Fruit fly (Drosophila melanogaster) whole organism, embryonic: ENCODE results near the gene Hel25E.

Experiments
- Bgb ChIP-seq: fragments of 200-800 bp; sonication (Bioruptor generic); IDR thresholded peaks from 2 replicates; pipeline ENCODE4 v1.3.6; 2022; ENCODE audit warnings: missing biosample characterization, missing genetic modification characterization; ENCODE audit not compliant: partially characterized antibody
- CG10267 ChIP-seq: fragments of 200-800 bp; sonication (Bioruptor generic); optimal IDR thresholded peaks from 2 replicates; lab custom pipeline; 2018; ENCODE audit warnings: missing biosample characterization, mild to moderate bottlenecking, missing genetic modification characterization, moderate library complexity
- CG11398 ChIP-seq: fragments of 200-800 bp; sonication (Bioruptor generic); optimal IDR thresholded peaks from 2 replicates; lab custom pipeline; 2016; ENCODE audit warnings: missing biosample characterization, missing genetic modification characterization
- CG11695 ChIP-seq: fragments of 200-800 bp; sonication (Bioruptor generic); IDR thresholded peaks from 3 replicates; pipeline ENCODE4 v1.3.6; 2022; ENCODE audit warnings: missing biosample characterization, missing genetic modification characterization
- CG12391 ChIP-seq: fragments of 200-800 bp; sonication (Bioruptor generic); optimal IDR thresholded peaks from 3 replicates; lab custom pipeline; 2018; ENCODE audit warnings: missing biosample characterization, mild to moderate bottlenecking, missing genetic modification characterization, moderate library complexity
- CG12769 ChIP-seq: fragments of 200-800 bp; sonication (Bioruptor generic); optimal IDR thresholded peaks from 2 replicates; lab custom pipeline; 2019; ENCODE audit warnings: missing biosample characterization, mild to moderate bottlenecking, missing genetic modification characterization, moderate library complexity
- CG12942 ChIP-seq: fragments of 200-800 bp; sonication (Bioruptor generic); optimal IDR thresholded peaks from 3 replicates; lab custom pipeline; 2016; ENCODE audit warnings: missing biosample characterization, missing genetic modification characterization
- CG13287 ChIP-seq: fragments of 200-800 bp; sonication (Bioruptor generic); IDR thresholded peaks from 2 replicates; pipeline ENCODE4 v1.3.6; 2022; ENCODE audit warnings: missing biosample characterization, missing genetic modification characterization; ENCODE audit not compliant: partially characterized antibody
- CG14860 ChIP-seq: fragments of 200-800 bp; sonication (Bioruptor generic); IDR thresholded peaks from 3 replicates; pipeline ENCODE4 v1.3.6; 2022; ENCODE audit warnings: missing biosample characterization, missing genetic modification characterization; ENCODE audit not compliant: partially characterized antibody
- CG15514 ChIP-seq: fragments of 200-800 bp; sonication (Bioruptor generic); optimal IDR thresholded peaks from 3 replicates; lab custom pipeline; 2017; ENCODE audit warnings: missing biosample characterization, missing genetic modification characterization, mild to moderate bottlenecking, moderate library complexity, missing genetic modification reagents
- CG18619 ChIP-seq: fragments of 200-800 bp; sonication (Bioruptor generic); optimal IDR thresholded peaks from 3 replicates; lab custom pipeline; 2017; ENCODE audit warnings: missing biosample characterization, mild to moderate bottlenecking, missing genetic modification characterization
- CG2120 ChIP-seq: fragments of 200-800 bp; sonication (Bioruptor generic); optimal IDR thresholded peaks from 3 replicates; lab custom pipeline; 2016; ENCODE audit warnings: missing biosample characterization, missing genetic modification characterization
- CG2129 ChIP-seq: fragments of 200-800 bp; sonication (Bioruptor generic); IDR thresholded peaks from 2 replicates; pipeline ENCODE4 v1.3.6; 2022; ENCODE audit warnings: missing biosample characterization, missing genetic modification characterization; ENCODE audit not compliant: partially characterized antibody
- CG3838 ChIP-seq: fragments of 200-800 bp; sonication (Bioruptor generic); optimal IDR thresholded peaks from 3 replicates; lab custom pipeline; 2016; ENCODE audit warnings: missing biosample characterization, missing genetic modification characterization
- CG42726 ChIP-seq: fragments of 200-800 bp; sonication (Bioruptor generic); IDR thresholded peaks from 2 replicates; pipeline ENCODE4 v1.3.6; 2022; ENCODE audit warnings: missing biosample characterization, missing genetic modification characterization; ENCODE audit not compliant: partially characterized antibody
- CG6654 ChIP-seq: fragments of 200-800 bp; sonication (Bioruptor generic); optimal IDR thresholded peaks from 2 replicates; lab custom pipeline; 2017; ENCODE audit warnings: missing biosample characterization, mild to moderate bottlenecking, missing genetic modification characterization
- CG7963 ChIP-seq: fragments of 200-800 bp; sonication (Bioruptor generic); IDR thresholded peaks from 3 replicates; pipeline ENCODE4 v1.3.6; 2022; ENCODE audit warnings: missing biosample characterization, missing genetic modification characterization; ENCODE audit not compliant: partially characterized antibody
- CG7987 ChIP-seq: fragments of 200-800 bp; sonication (Bioruptor generic); optimal IDR thresholded peaks from 2 replicates; lab custom pipeline; 2018; ENCODE audit warnings: missing biosample characterization, mild to moderate bottlenecking, missing genetic modification characterization, moderate library complexity
- CG8089 ChIP-seq: fragments of 200-800 bp; sonication (Bioruptor generic); optimal IDR thresholded peaks from 3 replicates; lab custom pipeline; 2016; ENCODE audit warnings: missing biosample characterization, missing genetic modification characterization
- CG8478 ChIP-seq: fragments of >200 bp; optimal IDR thresholded peaks from 2 replicates; lab custom pipeline; 2018
- Dbx ChIP-seq: fragments of 200-800 bp; sonication (Bioruptor generic); IDR thresholded peaks from 3 replicates; pipeline ENCODE4 v1.3.6; 2022; ENCODE audit warnings: missing biosample characterization, missing genetic modification characterization
- Dp ChIP-seq: fragments of 200-800 bp; sonication (Bioruptor generic); optimal IDR thresholded peaks from 2 replicates; lab custom pipeline; 2018; ENCODE audit warnings: missing biosample characterization, mild to moderate bottlenecking, missing genetic modification characterization, moderate library complexity
- Ets97D ChIP-seq: fragments of 200-800 bp; sonication (Bioruptor generic); optimal IDR thresholded peaks from 3 replicates; lab custom pipeline; 2016; ENCODE audit warnings: missing biosample characterization, missing genetic modification characterization
- Fer1 ChIP-seq: fragments of 200-800 bp; sonication (Bioruptor generic); optimal IDR thresholded peaks from 2 replicates; lab custom pipeline; 2017; ENCODE audit warnings: missing biosample characterization, mild to moderate bottlenecking, missing genetic modification characterization
- Hr39 ChIP-seq: fragments of >200 bp; optimal IDR thresholded peaks from 2 replicates; lab custom pipeline; 2017
- MTF-1 ChIP-seq: fragments of 200-800 bp; sonication (Bioruptor generic); optimal IDR thresholded peaks from 2 replicates; lab custom pipeline; 2018; ENCODE audit warnings: missing biosample characterization, mild to moderate bottlenecking, missing genetic modification characterization, borderline replicate concordance
- Sin3A ChIP-seq: fragments of >200 bp; optimal IDR thresholded peaks from 2 replicates; lab custom pipeline; 2018
- Sox100B ChIP-seq: fragments of 200-800 bp; sonication (Bioruptor generic); optimal IDR thresholded peaks from 3 replicates; lab custom pipeline; 2018; ENCODE audit warnings: missing biosample characterization, mild to moderate bottlenecking, missing genetic modification characterization
- Ssrp ChIP-seq: fragments of 200-800 bp; sonication (Bioruptor generic); optimal IDR thresholded peaks from 2 replicates; lab custom pipeline; 2018; ENCODE audit warnings: missing biosample characterization, mild to moderate bottlenecking, missing genetic modification characterization, moderate library complexity
- Xrp1 ChIP-seq: fragments of 200-800 bp; sonication (Bioruptor generic); IDR thresholded peaks from 2 replicates; pipeline ENCODE4 v1.3.6; 2022; ENCODE audit warnings: missing biosample characterization, missing genetic modification characterization
- YL-1 ChIP-seq: fragments of 200-800 bp; sonication (Bioruptor generic); optimal IDR thresholded peaks from 3 replicates; lab custom pipeline; 2017; ENCODE audit warnings: missing biosample characterization, mild to moderate bottlenecking, missing genetic modification characterization
- cwo ChIP-seq: fragments of 200-800 bp; sonication (Bioruptor generic); optimal IDR thresholded peaks from 3 replicates; lab custom pipeline; 2017; ENCODE audit warnings: missing biosample characterization, missing genetic modification characterization, mild to moderate bottlenecking, moderate library complexity, missing genetic modification reagents
- ftz-f1 ChIP-seq: fragments of 200-800 bp; sonication (Bioruptor generic); optimal IDR thresholded peaks from 2 replicates; lab custom pipeline; 2016; ENCODE audit warnings: missing biosample characterization, missing genetic modification characterization
- gce ChIP-seq: fragments of 200-800 bp; sonication (Bioruptor generic); IDR thresholded peaks from 3 replicates; pipeline ENCODE4 v1.3.6; 2022; ENCODE audit warnings: missing biosample characterization, missing genetic modification characterization
- klu ChIP-seq: fragments of 200-800 bp; sonication (Bioruptor generic); IDR thresholded peaks from 2 replicates; pipeline ENCODE4 v1.3.6; 2022; ENCODE audit warnings: missing biosample characterization, missing genetic modification characterization
- knrl ChIP-seq: fragments of 200-800 bp; sonication (Bioruptor generic); IDR thresholded peaks from 3 replicates; pipeline ENCODE4 v1.3.6; 2022; ENCODE audit warnings: missing biosample characterization, missing genetic modification characterization; ENCODE audit not compliant: partially characterized antibody
- otp ChIP-seq: fragments of 200-800 bp; sonication (Bioruptor generic); IDR thresholded peaks from 3 replicates; pipeline ENCODE4, ENCODE4 v1.3.6; 2022; ENCODE audit warnings: missing biosample characterization, missing genetic modification characterization
- peb ChIP-seq: fragments of 200-800 bp; sonication (Bioruptor generic); IDR thresholded peaks from 2 replicates; pipeline ENCODE4 v1.3.6; 2022; ENCODE audit warnings: missing biosample characterization, missing genetic modification characterization
- pnt ChIP-seq: fragments of 200-800 bp; sonication (Bioruptor generic); optimal IDR thresholded peaks from 3 replicates; lab custom pipeline; 2016; ENCODE audit warnings: missing biosample characterization, missing genetic modification characterization
- sd ChIP-seq: fragments of 200-800 bp; sonication (Bioruptor generic); optimal IDR thresholded peaks from 3 replicates; lab custom pipeline; 2018; ENCODE audit warnings: missing biosample characterization, mild to moderate bottlenecking, missing genetic modification characterization, moderate library complexity
- seq ChIP-seq: fragments of 200-800 bp; sonication (Bioruptor generic); IDR thresholded peaks from 2 replicates; pipeline ENCODE4 v1.3.6; 2022; ENCODE audit warnings: missing biosample characterization, missing genetic modification characterization
- sima ChIP-seq: fragments of 200-800 bp; sonication (Bioruptor generic); optimal IDR thresholded peaks from 2 replicates; lab custom pipeline; 2016; ENCODE audit warnings: missing biosample characterization, missing genetic modification characterization
- sisA ChIP-seq: fragments of 200-800 bp; sonication (Bioruptor generic); IDR thresholded peaks from 2 replicates; pipeline ENCODE4 v1.3.6; 2022; ENCODE audit warnings: missing biosample characterization, missing genetic modification characterization
- slp2 ChIP-seq: fragments of 200-800 bp; sonication (Bioruptor generic); optimal IDR thresholded peaks from 2 replicates; lab custom pipeline; 2016; ENCODE audit warnings: missing biosample characterization, missing genetic modification characterization
- sqz ChIP-seq: fragments of 200-800 bp; sonication (Bioruptor generic); optimal IDR thresholded peaks from 3 replicates; lab custom pipeline; 2018; ENCODE audit warnings: missing biosample characterization, mild to moderate bottlenecking, missing genetic modification characterization
- sr ChIP-seq: fragments of 200-800 bp; sonication (Bioruptor generic); IDR thresholded peaks from 3 replicates; pipeline ENCODE4 v1.3.6; 2022; ENCODE audit warnings: missing biosample characterization, missing genetic modification characterization
- ssp ChIP-seq: fragments of 200-800 bp; sonication (Bioruptor generic); IDR thresholded peaks from 2 replicates; pipeline ENCODE4 v1.3.6; 2022; ENCODE audit warnings: missing biosample characterization, missing genetic modification characterization
- unc-4 ChIP-seq: fragments of 200-800 bp; sonication (Bioruptor generic); IDR thresholded peaks from 2 replicates; pipeline ENCODE4 v1.3.6; 2022; ENCODE audit warnings: missing biosample characterization, missing genetic modification characterization; ENCODE audit not compliant: partially characterized antibody
- zen ChIP-seq: fragments of 200-800 bp; sonication (Bioruptor generic); optimal IDR thresholded peaks from 3 replicates; lab custom pipeline; 2018; ENCODE audit warnings: missing biosample characterization, mild to moderate bottlenecking, missing genetic modification characterization, moderate library complexity

The Hel25E gene

dm6 chr2L:5542944-5543515 is 916 bp upstream of the Hel25E start (continued):
- TF ChIP-seq ftz-f1 (GFP tag; lab: Kevin White, UChicago) (peak; percentile 37), Ssrp (tag; lab: Kevin White, UChicago) (no peak), CG12942 (GFP tag; lab: Kevin White, UChicago) (peak; percentile 40), pnt (peak; percentile 9), klu (GFP tag; lab: Robert Waterston, UW) (no peak), MTF-1 (no peak), CG7987 (GFP tag; lab: Kevin White, UChicago) (peak; percentile 42), peb (GFP tag; lab: Robert Waterston, UW) (no peak; the same call in 1 of the 2 replicates), CG12391 (tag; lab: Kevin White, UChicago) (peak; percentile 53), cwo (peak; percentile 86), CG2120 (GFP tag; lab: Kevin White, UChicago) (peak; percentile 76), CG18619 (GFP tag; lab: Kevin White, UChicago) (peak; percentile 31), CG3838 (GFP tag; lab: Kevin White, UChicago) (no peak), unc-4 (GFP tag; lab: Robert Waterston, UW) (no peak), CG11695 (peak; percentile 70), CG10267 (tag; lab: Kevin White, UChicago) (no peak), Sox100B (no peak), CG6654 (GFP tag; lab: Kevin White, UChicago) (no peak), seq (GFP tag; lab: Robert Waterston, UW) (0 out of 2 replicates have a peak, but pooled peaks have one; percentile 46), CG2129 (GFP tag; lab: Robert Waterston, UW) (no peak), zen (tag; lab: Kevin White, UChicago) (no peak), slp2 (GFP tag; lab: Kevin White, UChicago) (peak; percentile 21), sd (tag; lab: Kevin White, UChicago) (peak; percentile 99), CG12769 (tag; lab: Kevin White, UChicago) (no peak), Ets97D (GFP tag; lab: Kevin White, UChicago) (no peak), CG42726 (GFP tag; lab: Robert Waterston, UW) (peak; percentile 54; the same call in 1 of the 2 replicates), CG15514 (peak; percentile 36), ssp (GFP tag; lab: Robert Waterston, UW) (peak; percentile 52; the same call in 1 of the 2 replicates), CG14860 (GFP tag; lab: Robert Waterston, UW) (no peak), otp (GFP tag; lab: Robert Waterston, UW) (0 out of 3 replicates have a peak, but pooled peaks have one; percentile 18), YL-1 (GFP tag; lab: Kevin White, UChicago) (no peak), Dbx (GFP tag; lab: Robert Waterston, UW) (no peak), CG8089 (GFP tag; lab: Kevin White, UChicago) (peak; percentile 21), knrl (GFP tag; lab: Robert Waterston, UW) (no peak), Xrp1 (peak; percentile 61; the same call in 1 of the 2 replicates), gce (peak; percentile 36; the same call in 1 of the 3 replicates), CG8478 (no peak), Dp (GFP tag; lab: Kevin White, UChicago) (no peak), sisA (peak; percentile 54; the same call in 1 of the 2 replicates), Bgb (GFP tag; lab: Robert Waterston, UW) (peak; percentile 24), Sin3A (lab: Kevin White, UChicago) (no peak), Fer1 (peak; percentile 68), CG11398 (GFP tag; lab: Kevin White, UChicago) (peak; percentile 29), Hr39 (lab: Kevin White, UChicago) (peak; percentile 68), sima (GFP tag; lab: Kevin White, UChicago) (no peak), CG7963 (GFP tag; lab: Robert Waterston, UW) (no peak), CG13287 (GFP tag; lab: Robert Waterston, UW) (0 out of 2 replicates have a peak, but pooled peaks have one; percentile 5), sr (0 out of 3 replicates have a peak, but pooled peaks have one; percentile 21), sqz (no peak)
